Fruit fly (Drosophila melanogaster) whole organism: Measurements from ENCODE around the gene CG8141.

Source experiments
- CG8478 ChIP-seq: fragments of >200 bp; optimal IDR thresholded peaks from 2 replicates; lab custom pipeline; 2018; ENCODE audit warnings: inconsistent platforms
- Dll ChIP-seq: fragments of >200 bp; optimal IDR thresholded peaks from 2 replicates; lab custom pipeline; 2017
- EcR ChIP-seq, 2 experiments: fragments of >200 bp; optimal IDR thresholded peaks; 2 replicates each; lab custom pipeline; 2017; ENCODE audit warnings: missing biosample characterization in 2 of 2, missing genetic modification characterization in 2 of 2, missing genetic modification reagents in 2 of 2
- pan ChIP-seq: fragments of >200 bp; optimal IDR thresholded peaks from 2 replicates; lab custom pipeline; 2017
- psq ChIP-seq: fragments of >200 bp; optimal IDR thresholded peaks from 2 replicates; lab custom pipeline; 2017
- usp ChIP-seq: fragments of >200 bp; optimal IDR thresholded peaks from 2 replicates; lab custom pipeline; 2017; ENCODE audit warnings: missing biosample characterization, missing genetic modification characterization, mixed read lengths

CG8141 gene

dm6 chr3R:13191299-13191698 lies at the start of gene CG8141:
Gene CG8141 (plus strand): TSS chr3R:13191599.
- no peak for TF ChIP-seq CG8478 (lab: Kevin White, UChicago)
- no peak for TF ChIP-seq usp (GFP tag; lab: Kevin White, UChicago)
- TF ChIP-seq psq (lab: Kevin White, UChicago), result no peak
- no peak for TF ChIP-seq pan (lab: Kevin White, UChicago)
- no peak for TF ChIP-seq Dll (lab: Kevin White, UChicago)
- no peak for TF ChIP-seq EcR (GFP tag; optimal IDR thresholded peaks at IDR 0.05; lab: Kevin White, UChicago)

- no peak for TF ChIP-seq pan (lab: Kevin White, UChicago)
- TF ChIP-seq Dll (lab: Kevin White, UChicago), result no peak
- TF ChIP-seq psq (lab: Kevin White, UChicago), result no peak
- TF ChIP-seq CG8478 (lab: Kevin White, UChicago), result no peak
- no peak for TF ChIP-seq EcR (GFP tag; optimal IDR thresholded peaks at IDR 0.05; lab: Kevin White, UChicago)
- no peak for TF ChIP-seq usp (GFP tag; lab: Kevin White, UChicago)
Observed at dm6 chr3R:13155587-13155986, 35.8 kb upstream of the CG8141 start, which contains the start of gene 2mit. Gene 2mit (minus strand): TSS chr3R:13155687.

- TF ChIP-seq pan (lab: Kevin White, UChicago) (no peak), EcR (GFP tag; optimal IDR thresholded peaks at IDR 0.05; lab: Kevin White, UChicago) (no peak), CG8478 (lab: Kevin White, UChicago) (no peak), usp (GFP tag; lab: Kevin White, UChicago) (no peak), psq (lab: Kevin White, UChicago) (no peak), Dll (lab: Kevin White, UChicago) (no peak)
Observed at dm6 chr3R:13181004-13181403, 10.4 kb upstream of the CG8141 start, which contains the start of gene CG8138. Gene CG8138 (plus strand): TSS chr3R:13181304.

dm6 chr3R:13186396-13186795 lies 5.0 kb upstream of the CG8141 start, which contains the start of gene CG8508:
Gene CG8508 (minus strand): TSS chr3R:13186496.
- TF ChIP-seq pan (lab: Kevin White, UChicago), result no peak
- TF ChIP-seq Dll (lab: Kevin White, UChicago), result no peak
- TF ChIP-seq usp (GFP tag; lab: Kevin White, UChicago), result no peak
- no peak for TF ChIP-seq EcR (GFP tag; optimal IDR thresholded peaks at IDR 0.05; lab: Kevin White, UChicago)
- TF ChIP-seq CG8478 (lab: Kevin White, UChicago), result no peak
- no peak for TF ChIP-seq psq (lab: Kevin White, UChicago)

dm6 chr3R:13188219-13188618 lies 3.2 kb upstream of the CG8141 start, which contains the start of gene CG14380:
Gene CG14380 (plus strand): TSS chr3R:13188519.
- TF ChIP-seq pan (lab: Kevin White, UChicago) (no peak), usp (GFP tag; lab: Kevin White, UChicago) (no peak), Dll (lab: Kevin White, UChicago) (no peak), EcR (GFP tag; optimal IDR thresholded peaks at IDR 0.05; lab: Kevin White, UChicago) (no peak), psq (lab: Kevin White, UChicago) (no peak), CG8478 (lab: Kevin White, UChicago) (no peak)

- no peak for TF ChIP-seq EcR (GFP tag; optimal IDR thresholded peaks at IDR 0.05; lab: Kevin White, UChicago)
- no peak for TF ChIP-seq Dll (lab: Kevin White, UChicago)
- no peak for TF ChIP-seq psq (lab: Kevin White, UChicago)
- TF ChIP-seq CG8478 (lab: Kevin White, UChicago), result no peak
- TF ChIP-seq usp (GFP tag; lab: Kevin White, UChicago), result no peak
- no peak for TF ChIP-seq pan (lab: Kevin White, UChicago)
Observed at dm6 chr3R:13200402-13200801, 9.0 kb downstream of the CG8141 start.

- TF ChIP-seq usp (GFP tag; lab: Kevin White, UChicago), result no peak
- no peak for TF ChIP-seq Dll (lab: Kevin White, UChicago)
- no peak for TF ChIP-seq EcR (GFP tag; optimal IDR thresholded peaks at IDR 0.05; lab: Kevin White, UChicago)
Observed at dm6 chr3R:13208451-13208850, 17.1 kb downstream of the CG8141 start.

dm6 chr3R:13214347-13214746 lies 22.9 kb downstream of the CG8141 start, which contains the start of gene CG8483:
Gene CG8483 (minus strand): TSS chr3R:13214465.
- no peak for TF ChIP-seq psq (lab: Kevin White, UChicago)
- no peak for TF ChIP-seq EcR (GFP tag; optimal IDR thresholded peaks at IDR 0.05; lab: Kevin White, UChicago)
- TF ChIP-seq pan (lab: Kevin White, UChicago), result no peak
- TF ChIP-seq CG8478 (lab: Kevin White, UChicago), result no peak
- no peak for TF ChIP-seq usp (GFP tag; lab: Kevin White, UChicago)
- no peak for TF ChIP-seq Dll (lab: Kevin White, UChicago)

- TF ChIP-seq CG8478 (lab: Kevin White, UChicago) (no peak), EcR (GFP tag; optimal IDR thresholded peaks at IDR 0.05; lab: Kevin White, UChicago) (no peak), usp (GFP tag; lab: Kevin White, UChicago) (no peak)
Observed at dm6 chr3R:13215100-13215499, 23.7 kb downstream of the CG8141 start.

dm6 chr3R:13218733-13219132 lies 27.3 kb downstream of the CG8141 start:
- TF ChIP-seq CG8478 (lab: Kevin White, UChicago) (no peak), EcR (GFP tag; optimal IDR thresholded peaks at IDR 0.05; lab: Kevin White, UChicago) (no peak), usp (GFP tag; lab: Kevin White, UChicago) (no peak), psq (lab: Kevin White, UChicago) (no peak), pan (lab: Kevin White, UChicago) (no peak), Dll (lab: Kevin White, UChicago) (no peak)

- no peak for TF ChIP-seq CG8478 (lab: Kevin White, UChicago)
- TF ChIP-seq Dll (lab: Kevin White, UChicago), result no peak
- no peak for TF ChIP-seq EcR (GFP tag; optimal IDR thresholded peaks at IDR 0.05; lab: Kevin White, UChicago)
- no peak for TF ChIP-seq pan (lab: Kevin White, UChicago)
- TF ChIP-seq psq (lab: Kevin White, UChicago), result no peak
- no peak for TF ChIP-seq usp (GFP tag; lab: Kevin White, UChicago)
Observed at dm6 chr3R:13220478-13220877, 29.1 kb downstream of the CG8141 start, which contains the start of gene CG8476. Gene CG8476 (minus strand): TSS chr3R:13220578.

dm6 chr3R:13221820-13222219 lies 30.4 kb downstream of the CG8141 start:
- TF ChIP-seq CG8478 (lab: Kevin White, UChicago) (no peak), usp (GFP tag; lab: Kevin White, UChicago) (no peak), EcR (GFP tag; optimal IDR thresholded peaks at IDR 0.05; lab: Kevin White, UChicago) (no peak), psq (lab: Kevin White, UChicago) (no peak), Dll (lab: Kevin White, UChicago) (no peak), pan (lab: Kevin White, UChicago) (no peak)
